Worm (Caenorhabditis elegans) whole organism, L1 larva: Measurements from ENCODE around the gene K09C6.3.

Source experiments
- aha-1 ChIP-seq: fragments of 150-350 bp; optimal IDR thresholded peaks from 2 replicates; lab custom pipeline; 2014; ENCODE audit warnings: missing biosample characterization, missing genetic modification characterization
- aly-2 ChIP-seq: fragments of 150-350 bp; optimal IDR thresholded peaks from 2 replicates; lab custom pipeline; 2014; ENCODE audit warnings: missing biosample characterization, missing genetic modification characterization
- blmp-1 ChIP-seq: fragments of 150-350 bp; optimal IDR thresholded peaks from 2 replicates; lab custom pipeline; 2014; ENCODE audit warnings: missing biosample characterization, missing genetic modification characterization
- ceh-63 ChIP-seq: fragments of 200-800 bp; sonication (Bioruptor generic); optimal IDR thresholded peaks from 2 replicates; lab custom pipeline; 2018; ENCODE audit warnings: mild to moderate bottlenecking, missing genetic modification characterization, missing compliant biosample characterization
- ceh-8 ChIP-seq: fragments of 200-800 bp; sonication (Bioruptor generic); optimal IDR thresholded peaks from 2 replicates; lab custom pipeline; 2018; ENCODE audit warnings: mild to moderate bottlenecking, missing genetic modification characterization, moderate library complexity, missing compliant biosample characterization
- ceh-82 ChIP-seq, 3 experiments: fragments of 150-350 bp in 1 of 3; sonication (generic microtip) in 2 of 3; optimal IDR thresholded peaks; 2 replicates each; lab custom pipeline; 2014 to 2017; ENCODE audit warnings: missing biosample characterization in 3 of 3, missing genetic modification characterization in 3 of 3
- ceh-90 ChIP-seq: sonication (generic microtip); optimal IDR thresholded peaks from 2 replicates; lab custom pipeline; 2016; ENCODE audit warnings: missing genetic modification characterization, missing compliant biosample characterization
- ces-1 ChIP-seq: fragments of 150-350 bp; optimal IDR thresholded peaks from 2 replicates; lab custom pipeline; 2014; ENCODE audit warnings: missing biosample characterization, missing genetic modification reagents, missing genetic modification characterization
- dsc-1 ChIP-seq: sonication (generic microtip); optimal IDR thresholded peaks from 2 replicates; lab custom pipeline; 2016; ENCODE audit warnings: mild to moderate bottlenecking, missing genetic modification characterization, missing compliant biosample characterization
- efl-1 ChIP-seq, 4 experiments: fragments of 150-350 bp; optimal IDR thresholded peaks in 3 of 4; peaks in 1 of 4; 1 replicate in 1 of 4; 2 replicates in 3 of 4; lab custom pipeline; 2014; ENCODE audit warnings: missing biosample characterization in 2 of 4, missing genetic modification characterization in 2 of 4, missing genetic modification reagents in 2 of 4
- egl-13 ChIP-seq: sonication (generic microtip); optimal IDR thresholded peaks from 2 replicates; lab custom pipeline; 2016; ENCODE audit warnings: missing genotype, missing genetic modification reagents, missing genetic modification characterization, missing compliant biosample characterization
- ets-5 ChIP-seq: fragments of 200-800 bp; sonication (Bioruptor generic); IDR thresholded peaks from 2 replicates; pipeline ENCODE4 v1.3.6; 2022; ENCODE audit warnings: missing genetic modification characterization, missing compliant biosample characterization
- fkh-10 ChIP-seq: sonication (generic microtip); optimal IDR thresholded peaks from 2 replicates; lab custom pipeline; 2017; ENCODE audit warnings: missing biosample characterization, missing genetic modification reagents, missing genetic modification characterization
- fos-1 ChIP-seq: fragments of 150-350 bp; optimal IDR thresholded peaks from 2 replicates; lab custom pipeline; 2014; ENCODE audit warnings: missing biosample characterization, missing genetic modification characterization
- hlh-4 ChIP-seq: sonication (generic microtip); optimal IDR thresholded peaks from 2 replicates; lab custom pipeline; 2016; ENCODE audit warnings: mild to moderate bottlenecking, missing genetic modification characterization, missing compliant biosample characterization
- isw-1 ChIP-seq: fragments of 200-800 bp; sonication (Bioruptor generic); IDR thresholded peaks from 2 replicates; pipeline ENCODE4 v1.3.6; 2022; ENCODE audit warnings: missing genetic modification characterization, missing compliant biosample characterization
- jun-1 ChIP-seq: fragments of 150-350 bp; optimal IDR thresholded peaks from 2 replicates; lab custom pipeline; 2014; ENCODE audit warnings: missing biosample characterization, missing genetic modification reagents, missing genetic modification characterization
- lin-14 ChIP-seq: fragments of 200-800 bp; sonication (Bioruptor generic); optimal IDR thresholded peaks from 2 replicates; lab custom pipeline; 2018; ENCODE audit warnings: mild to moderate bottlenecking, missing genetic modification characterization, moderate library complexity, missing compliant biosample characterization
- lin-39 ChIP-seq: fragments of 150-350 bp; optimal IDR thresholded peaks from 2 replicates; lab custom pipeline; 2014; ENCODE audit warnings: missing biosample characterization, missing genetic modification reagents, missing genetic modification characterization
- lir-3 ChIP-seq: sonication (generic microtip); optimal IDR thresholded peaks from 2 replicates; lab custom pipeline; 2016; ENCODE audit warnings: mild to moderate bottlenecking, missing genetic modification characterization, moderate library complexity, missing compliant biosample characterization; ENCODE audit not compliant: poor library complexity
- mdl-1 ChIP-seq, 2 experiments: fragments of 150-350 bp; optimal IDR thresholded peaks; 2 replicates each; lab custom pipeline; 2014 to 2017; ENCODE audit warnings: missing biosample characterization in 2 of 2, missing genetic modification characterization in 2 of 2, inconsistent platforms in 1 of 2
- mef-2 ChIP-seq: fragments of 150-350 bp; optimal IDR thresholded peaks from 2 replicates; lab custom pipeline; 2014; ENCODE audit warnings: missing biosample characterization, missing genetic modification characterization
- nhr-11 ChIP-seq: fragments of 150-350 bp; optimal IDR thresholded peaks from 2 replicates; lab custom pipeline; 2014; ENCODE audit warnings: missing biosample characterization, missing genetic modification characterization
- nhr-19 ChIP-seq: fragments of 200-800 bp; sonication (Bioruptor generic); conservative IDR thresholded peaks from 2 replicates; pipeline ENCODE4 v1.3.6; 2022; ENCODE audit warnings: missing genetic modification characterization, missing compliant biosample characterization
- nhr-20 ChIP-seq: sonication (generic microtip); optimal IDR thresholded peaks from 2 replicates; lab custom pipeline; 2016; ENCODE audit warnings: mild to moderate bottlenecking, missing genetic modification characterization, missing compliant biosample characterization
- nhr-237 ChIP-seq: fragments of 150-350 bp; optimal IDR thresholded peaks from 2 replicates; lab custom pipeline; 2014; ENCODE audit warnings: missing biosample characterization, missing genetic modification characterization
- nhr-28 ChIP-seq: fragments of 150-350 bp; optimal IDR thresholded peaks from 2 replicates; lab custom pipeline; 2014; ENCODE audit warnings: missing biosample characterization, missing genetic modification characterization
- nhr-71 ChIP-seq: sonication (generic microtip); optimal IDR thresholded peaks from 2 replicates; lab custom pipeline; 2016; ENCODE audit warnings: mild to moderate bottlenecking, missing genetic modification characterization, moderate library complexity, missing compliant biosample characterization
- nhr-76 ChIP-seq: sonication (generic microtip); optimal IDR thresholded peaks from 2 replicates; lab custom pipeline; 2017; ENCODE audit warnings: missing biosample characterization, missing genetic modification characterization
- nhr-84 ChIP-seq: sonication (generic microtip); optimal IDR thresholded peaks from 2 replicates; lab custom pipeline; 2017; ENCODE audit warnings: missing biosample characterization, missing genetic modification characterization
- nhr-85 ChIP-seq: sonication (generic microtip); peaks from one replicate; lab custom pipeline; 2016; ENCODE audit warnings: missing genetic modification characterization, inconsistent platforms, missing compliant biosample characterization
- nhr-90 ChIP-seq: sonication (generic microtip); optimal IDR thresholded peaks from 2 replicates; lab custom pipeline; 2016; ENCODE audit warnings: mild to moderate bottlenecking, missing genetic modification characterization, missing compliant biosample characterization; ENCODE audit not compliant: poor library complexity
- pag-3 ChIP-seq: sonication (generic microtip); optimal IDR thresholded peaks from 2 replicates; lab custom pipeline; 2017; ENCODE audit warnings: missing genetic modification characterization, mild to moderate bottlenecking, missing compliant biosample characterization, antibody characterized with exemption, borderline replicate concordance; ENCODE audit not compliant: insufficient read depth
- pax-3 ChIP-seq: fragments of 200-800 bp; sonication (Bioruptor generic); optimal IDR thresholded peaks from 2 replicates; lab custom pipeline; 2018; ENCODE audit warnings: mild to moderate bottlenecking, missing genetic modification characterization, moderate library complexity, missing compliant biosample characterization
- skn-1 ChIP-seq: fragments of 150-350 bp; optimal IDR thresholded peaks from 2 replicates; lab custom pipeline; 2014; ENCODE audit warnings: missing biosample characterization, missing genetic modification characterization
- snu-23 ChIP-seq: sonication (generic microtip); optimal IDR thresholded peaks from 2 replicates; lab custom pipeline; 2016; ENCODE audit warnings: missing genetic modification characterization, missing compliant biosample characterization
- sup-37 ChIP-seq: fragments of 200-800 bp; sonication (Bioruptor generic); optimal IDR thresholded peaks from 2 replicates; lab custom pipeline; 2018; ENCODE audit warnings: mild to moderate bottlenecking, missing genetic modification characterization, missing compliant biosample characterization
- swsn-7 ChIP-seq: sonication (generic microtip); optimal IDR thresholded peaks from 2 replicates; lab custom pipeline; 2016; ENCODE audit warnings: missing genetic modification characterization, missing compliant biosample characterization
- unc-30 ChIP-seq: sonication (generic microtip); optimal IDR thresholded peaks from 2 replicates; lab custom pipeline; 2017; ENCODE audit warnings: missing biosample characterization, missing genetic modification characterization
- vab-15 ChIP-seq: sonication (generic microtip); optimal IDR thresholded peaks from 2 replicates; lab custom pipeline; 2017; ENCODE audit warnings: missing genotype, mild to moderate bottlenecking, missing genetic modification characterization, missing compliant biosample characterization
- ztf-4 ChIP-seq: fragments of 150-350 bp; optimal IDR thresholded peaks from 2 replicates; lab custom pipeline; 2014; ENCODE audit warnings: missing biosample characterization, missing genetic modification characterization

K09C6.3 gene

ce11 chrV:852184-852583 lies at the start of gene K09C6.3:
Gene K09C6.3, plus strand, starts transcription at chrV:852484.
- TF ChIP-seq nhr-71 (no peak), jun-1 (tag; lab: Kevin White, UChicago) (no peak), nhr-76 (tag; lab: Kevin White, UChicago) (no peak), lir-3 (tag; lab: Kevin White, UChicago) (no peak), egl-13 (no peak), ceh-63 (GFP tag; lab: Kevin White, UChicago) (no peak), sup-37 (no peak), swsn-7 (tag; lab: Kevin White, UChicago) (no peak), vab-15 (tag; lab: Kevin White, UChicago) (no peak), nhr-237 (tag; lab: Kevin White, UChicago) (no peak), ceh-8 (GFP tag; lab: Kevin White, UChicago) (no peak), efl-1 (optimal IDR thresholded peaks at IDR 0.05; lab: Kevin White, UChicago) (no peak), efl-1 (GFP tag; optimal IDR thresholded peaks at IDR 0.05 in 1 of 2; lab: Kevin White, UChicago) (no peak), pax-3 (no peak)

- TF ChIP-seq mdl-1 (tag; optimal IDR thresholded peaks at IDR 0.05; lab: Kevin White, UChicago) = no peak
Measured at ce11 chrV:802726-803125, 49.6 kb upstream of the K09C6.3 start.

- TF ChIP-seq pag-3 (tag; lab: Kevin White, UChicago) (no peak), snu-23 (GFP tag; lab: Kevin White, UChicago) (no peak), nhr-84 (tag; lab: Kevin White, UChicago) (no peak), nhr-28 (no peak), isw-1 (GFP tag; lab: Robert Waterston, UW) (no peak), ztf-4 (no peak), sup-37 (no peak), lin-39 (tag; lab: Kevin White, UChicago) (no peak), nhr-19 (GFP tag; lab: Robert Waterston, UW) (no peak), ceh-90 (tag; lab: Kevin White, UChicago) (no peak), nhr-11 (no peak)
- TF ChIP-seq, all 84 proteins: peak for 0
Measured at ce11 chrV:803472-803871, 48.8 kb upstream of the K09C6.3 start.

- TF ChIP-seq egl-13 (no peak), lin-14 (peak; percentile 32), fos-1 (tag; lab: Kevin White, UChicago) (no peak), aha-1 (tag; lab: Kevin White, UChicago) (no peak), snu-23 (GFP tag; lab: Kevin White, UChicago) (no peak), skn-1 (tag; lab: Kevin White, UChicago) (no peak), sup-37 (no peak), hlh-4 (tag; lab: Kevin White, UChicago) (no peak), mef-2 (tag; lab: Kevin White, UChicago) (no peak), nhr-85 (tag; lab: Kevin White, UChicago) (peak; percentile 41)
Measured at ce11 chrV:804485-804884, 47.8 kb upstream of the K09C6.3 start, which contains the start of gene nhr-270. Gene nhr-270, minus strand, starts transcription at chrV:804741.

- TF ChIP-seq nhr-20 (no peak), nhr-85 (tag; lab: Kevin White, UChicago) (no peak)
Measured at ce11 chrV:808260-808659, 44.0 kb upstream of the K09C6.3 start.

- TF ChIP-seq nhr-85 (tag; lab: Kevin White, UChicago) = no peak
- peak; percentile 12 for TF ChIP-seq ces-1 (GFP tag; lab: Kevin White, UChicago)
- no peak for TF ChIP-seq nhr-71
- peak; percentile 16 for TF ChIP-seq swsn-7 (tag; lab: Kevin White, UChicago)
- TF ChIP-seq nhr-90 (tag; lab: Kevin White, UChicago) = no peak
- peak in 1 of 2 experiments; percentile 2 for TF ChIP-seq efl-1 (optimal IDR thresholded peaks at IDR 0.05; lab: Kevin White, UChicago)
- TF ChIP-seq efl-1 (GFP tag; optimal IDR thresholded peaks at IDR 0.05 in 1 of 2; lab: Kevin White, UChicago) = peak in 1 of 2 experiments; percentile 84
- TF ChIP-seq nhr-19 (GFP tag; lab: Robert Waterston, UW) = no peak
- peak; percentile 39 for TF ChIP-seq fkh-10 (GFP tag; lab: Kevin White, UChicago)
- peak; percentile 46 for TF ChIP-seq dsc-1 (tag; lab: Kevin White, UChicago)
- TF ChIP-seq ceh-63 (GFP tag; lab: Kevin White, UChicago) = no peak
- peak; percentile 32 for TF ChIP-seq nhr-20
- no peak for TF ChIP-seq unc-30 (tag; lab: Kevin White, UChicago)
- no peak for TF ChIP-seq aly-2 (tag; lab: Kevin White, UChicago)
- TF ChIP-seq ets-5 = no peak
- TF ChIP-seq skn-1 (tag; lab: Kevin White, UChicago) = peak; percentile 8
- peak; percentile 28 for TF ChIP-seq snu-23 (GFP tag; lab: Kevin White, UChicago)
- TF ChIP-seq ceh-82 (tag; optimal IDR thresholded peaks at IDR 0.05; lab: Kevin White, UChicago) = peak in 1 of 3 experiments; percentile 39
- TF ChIP-seq blmp-1 (tag; lab: Kevin White, UChicago) = no peak
Measured at ce11 chrV:810281-810862, 41.9 kb upstream of the K09C6.3 start, which contains the start of gene R13D11.4. Gene R13D11.4, plus strand, starts transcription at chrV:810812.
